Fruit fly (Drosophila melanogaster) S2 (cell line): ENCODE data around the gene CG11158.
A peak's percentile ranks its signal among the peaks of the same experiment; 100 is the strongest.

Source experiments
- CG8478 ChIP-seq: fragments of >200 bp; optimal IDR thresholded peaks from 2 replicates; lab custom pipeline; 2018
- CTCF ChIP-seq, 2 experiments: fragments of >200 bp; optimal IDR thresholded peaks; 2 replicates each; lab custom pipeline; 2018

The CG11158 gene

dm6 chrX:13682652-13683051 is at the start of gene CG11158:
Gene CG11158 (plus strand): TSS chrX:13682952.
- TF ChIP-seq CG8478 (no peak), CTCF (optimal IDR thresholded peaks at IDR 0.05; lab: Kevin White, UChicago) (no peak)

- TF ChIP-seq CTCF (optimal IDR thresholded peaks at IDR 0.05; lab: Kevin White, UChicago) (no peak), CG8478 (no peak)
Observed at dm6 chrX:13633298-13633891, 49.4 kb upstream of the CG11158 start.

- no peak for TF ChIP-seq CTCF (optimal IDR thresholded peaks at IDR 0.05; lab: Kevin White, UChicago)
- no peak for TF ChIP-seq CG8478
Observed at dm6 chrX:13634254-13634999, 48.3 kb upstream of the CG11158 start.

- no peak for TF ChIP-seq CG8478
- no peak for TF ChIP-seq CTCF (optimal IDR thresholded peaks at IDR 0.05; lab: Kevin White, UChicago)
Observed at dm6 chrX:13635000-13635368, 47.8 kb upstream of the CG11158 start.

dm6 chrX:13636810-13637209 is 45.9 kb upstream of the CG11158 start:
- TF ChIP-seq CTCF (optimal IDR thresholded peaks at IDR 0.05; lab: Kevin White, UChicago): no peak

dm6 chrX:13637588-13637987 is 45.2 kb upstream of the CG11158 start:
- TF ChIP-seq CTCF (optimal IDR thresholded peaks at IDR 0.05; lab: Kevin White, UChicago) (no peak), CG8478 (no peak)

dm6 chrX:13639998-13640691 is 42.6 kb upstream of the CG11158 start:
- no peak for TF ChIP-seq CTCF (optimal IDR thresholded peaks at IDR 0.05; lab: Kevin White, UChicago)
- no peak for TF ChIP-seq CG8478

- no peak for TF ChIP-seq CTCF (optimal IDR thresholded peaks at IDR 0.05; lab: Kevin White, UChicago)
- no peak for TF ChIP-seq CG8478
Observed at dm6 chrX:13640692-13641011, 42.1 kb upstream of the CG11158 start.

dm6 chrX:13641115-13641890 is 41.4 kb upstream of the CG11158 start:
- no peak for TF ChIP-seq CTCF (optimal IDR thresholded peaks at IDR 0.05; lab: Kevin White, UChicago)
- no peak for TF ChIP-seq CG8478

dm6 chrX:13641891-13642617 is 40.7 kb upstream of the CG11158 start:
- TF ChIP-seq CTCF (optimal IDR thresholded peaks at IDR 0.05; lab: Kevin White, UChicago) (peak in 1 of 2 experiments; percentile 2), CG8478 (no peak)

dm6 chrX:13643961-13644360 is 38.8 kb upstream of the CG11158 start:
- no peak for TF ChIP-seq CG8478
- no peak for TF ChIP-seq CTCF (optimal IDR thresholded peaks at IDR 0.05; lab: Kevin White, UChicago)

- TF ChIP-seq CG8478 (no peak), CTCF (optimal IDR thresholded peaks at IDR 0.05; lab: Kevin White, UChicago) (no peak)
Observed at dm6 chrX:13644696-13645393, 37.9 kb upstream of the CG11158 start.

- TF ChIP-seq CG8478 (no peak), CTCF (optimal IDR thresholded peaks at IDR 0.05; lab: Kevin White, UChicago) (no peak)
Observed at dm6 chrX:13646175-13646574, 36.6 kb upstream of the CG11158 start.

dm6 chrX:13648819-13649218 is 33.9 kb upstream of the CG11158 start:
- TF ChIP-seq CTCF (optimal IDR thresholded peaks at IDR 0.05; lab: Kevin White, UChicago) (no peak), CG8478 (no peak)
